Worm (Caenorhabditis elegans): Measurements from ENCODE around the gene F40G9.15.

DNA sequence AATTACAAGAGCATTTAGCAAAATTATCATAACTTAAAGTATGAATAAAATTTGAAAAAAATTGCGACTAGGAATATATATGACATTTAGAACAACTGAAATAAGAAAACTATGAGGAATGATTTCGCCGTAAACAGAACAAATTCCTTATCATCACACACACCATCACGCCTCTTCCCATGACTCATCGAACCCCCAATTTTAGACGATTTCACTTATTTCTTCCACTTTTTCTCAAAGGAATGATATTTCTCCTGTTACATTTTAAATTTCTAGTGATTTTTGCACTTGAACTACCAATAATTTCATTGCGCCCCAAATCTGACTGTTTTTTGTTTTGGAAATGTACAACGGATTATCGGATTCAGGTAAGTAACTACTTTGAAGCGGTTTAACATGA, 25.5 kb upstream of the F40G9.15 start, which contains the start of the genes zig-13 and ver-1:
- TF ChIP-seq fkh-10 (GFP tag; optimal IDR thresholded peaks at IDR 0.05) (no peak), unc-130 (tag; optimal IDR thresholded peaks at IDR 0.05) (no peak), skn-1 (tag; optimal IDR thresholded peaks at IDR 0.05) (no peak)
